Worm (Caenorhabditis elegans) whole organism, L3 larva: ENCODE data around the gene pgph-3.

ENCODE experiments used
- R02D3.7 ChIP-seq: fragments of 150-350 bp; optimal IDR thresholded peaks from 2 replicates; lab custom pipeline; 2014; ENCODE audit warnings: missing biosample characterization, missing genetic modification characterization
- ZK546.5 ChIP-seq: sonication (generic microtip); optimal IDR thresholded peaks from 2 replicates; lab custom pipeline; 2017; ENCODE audit warnings: missing biosample characterization, missing genetic modification characterization
- aly-2 ChIP-seq: fragments of 150-350 bp; optimal IDR thresholded peaks from 2 replicates; lab custom pipeline; 2014; ENCODE audit warnings: missing biosample characterization, missing genetic modification characterization
- ama-1 ChIP-seq: fragments of 150-350 bp; optimal IDR thresholded peaks from 2 replicates; lab custom pipeline; 2018
- ceh-16 ChIP-seq: sonication (generic microtip); optimal IDR thresholded peaks from 2 replicates; lab custom pipeline; 2017; ENCODE audit warnings: missing biosample characterization, missing genetic modification characterization
- ceh-28 ChIP-seq: fragments of 150-350 bp; optimal IDR thresholded peaks from 2 replicates; lab custom pipeline; 2014; ENCODE audit warnings: missing biosample characterization, missing genetic modification reagents, missing genetic modification characterization
- ceh-82 ChIP-seq: fragments of 150-350 bp; optimal IDR thresholded peaks from 2 replicates; lab custom pipeline; 2014; ENCODE audit warnings: missing biosample characterization, missing genetic modification characterization
- ceh-9 ChIP-seq: sonication (generic microtip); optimal IDR thresholded peaks from 2 replicates; lab custom pipeline; 2018; ENCODE audit warnings: missing biosample characterization, missing genetic modification characterization
- daf-12 ChIP-seq: fragments of 150-350 bp; optimal IDR thresholded peaks from 2 replicates; lab custom pipeline; 2014; ENCODE audit warnings: missing biosample characterization, missing genetic modification reagents, missing genetic modification characterization
- egl-27 ChIP-seq: sonication (generic microtip); optimal IDR thresholded peaks from 4 replicates; lab custom pipeline; 2017; ENCODE audit warnings: missing biosample characterization, missing genetic modification reagents, missing genetic modification characterization
- egl-5 ChIP-seq: fragments of 150-350 bp; optimal IDR thresholded peaks from 2 replicates; lab custom pipeline; 2017; ENCODE audit warnings: missing biosample characterization, missing genetic modification reagents, missing genetic modification characterization, inconsistent platforms
- elt-1 ChIP-seq: fragments of 150-350 bp; optimal IDR thresholded peaks from 2 replicates; lab custom pipeline; 2014; ENCODE audit warnings: missing biosample characterization, missing genetic modification characterization
- elt-2 ChIP-seq: sonication (generic microtip); optimal IDR thresholded peaks from 2 replicates; lab custom pipeline; 2016; ENCODE audit warnings: missing genetic modification reagents, mild to moderate bottlenecking, missing genetic modification characterization, missing compliant biosample characterization
- elt-3 ChIP-seq, 3 experiments: fragments of 150-350 bp in 1 of 3; sonication (generic microtip) in 2 of 3; optimal IDR thresholded peaks; 2 replicates in 2 of 3; 4 replicates in 1 of 3; lab custom pipeline; 2014 to 2017; ENCODE audit warnings: missing biosample characterization in 3 of 3, missing genetic modification characterization in 3 of 3
- eor-1 ChIP-seq, 2 experiments: fragments of 150-350 bp; optimal IDR thresholded peaks; 2 replicates each; lab custom pipeline; 2014 to 2018; ENCODE audit warnings: missing biosample characterization in 2 of 2, missing genetic modification characterization in 2 of 2
- fkh-10 ChIP-seq: sonication (generic microtip); optimal IDR thresholded peaks from 2 replicates; lab custom pipeline; 2017; ENCODE audit warnings: missing biosample characterization, missing genetic modification reagents, missing genetic modification characterization
- fkh-2 ChIP-seq: fragments of 150-350 bp; optimal IDR thresholded peaks from 2 replicates; lab custom pipeline; 2014; ENCODE audit warnings: missing biosample characterization, missing genetic modification reagents, missing genetic modification characterization
- fos-1 ChIP-seq: fragments of 150-350 bp; optimal IDR thresholded peaks from 2 replicates; lab custom pipeline; 2014; ENCODE audit warnings: missing biosample characterization, missing genetic modification characterization
- hmg-11 ChIP-seq: sonication (generic microtip); optimal IDR thresholded peaks from 2 replicates; lab custom pipeline; 2016; ENCODE audit warnings: missing genetic modification characterization, missing compliant biosample characterization
- jun-1 ChIP-seq: fragments of 150-350 bp; optimal IDR thresholded peaks from 2 replicates; lab custom pipeline; 2014; ENCODE audit warnings: missing biosample characterization, missing genetic modification reagents, missing genetic modification characterization
- lin-15B ChIP-seq: fragments of 150-350 bp; optimal IDR thresholded peaks from 2 replicates; lab custom pipeline; 2014; ENCODE audit warnings: missing biosample characterization, missing genetic modification characterization
- lin-39 ChIP-seq: fragments of 150-350 bp; optimal IDR thresholded peaks from 2 replicates; lab custom pipeline; 2018; ENCODE audit warnings: missing biosample characterization, missing genetic modification reagents, missing genetic modification characterization
- lsy-12 ChIP-seq: sonication (generic microtip); optimal IDR thresholded peaks from 2 replicates; lab custom pipeline; 2016; ENCODE audit warnings: mild to moderate bottlenecking, missing genetic modification characterization, missing compliant biosample characterization
- mdl-1 ChIP-seq: fragments of 150-350 bp; optimal IDR thresholded peaks from 2 replicates; lab custom pipeline; 2014; ENCODE audit warnings: missing biosample characterization, missing genetic modification characterization
- mml-1 ChIP-seq: fragments of 150-350 bp; sonication (generic microtip); optimal IDR thresholded peaks from 3 replicates; lab custom pipeline; 2014; ENCODE audit warnings: missing biosample characterization, missing genetic modification characterization
- nfya-1 ChIP-seq: sonication (generic microtip); optimal IDR thresholded peaks from 2 replicates; lab custom pipeline; 2017; ENCODE audit warnings: missing genetic modification characterization, mild to moderate bottlenecking, missing compliant biosample characterization, antibody characterized with exemption, moderate library complexity; ENCODE audit not compliant: insufficient read depth
- nhr-11 ChIP-seq: fragments of 150-350 bp; optimal IDR thresholded peaks from 2 replicates; lab custom pipeline; 2014; ENCODE audit warnings: missing biosample characterization, missing genetic modification characterization
- nhr-12 ChIP-seq: fragments of 150-350 bp; optimal IDR thresholded peaks from 2 replicates; lab custom pipeline; 2014; ENCODE audit warnings: missing biosample characterization, missing genetic modification characterization
- nhr-23 ChIP-seq: fragments of 150-350 bp; optimal IDR thresholded peaks from 2 replicates; lab custom pipeline; 2014; ENCODE audit warnings: missing biosample characterization, missing genetic modification reagents, missing genetic modification characterization
- nhr-237 ChIP-seq: fragments of 150-350 bp; optimal IDR thresholded peaks from 2 replicates; lab custom pipeline; 2014; ENCODE audit warnings: missing biosample characterization, missing genetic modification characterization
- nhr-25 ChIP-seq: sonication (generic microtip); optimal IDR thresholded peaks from 2 replicates; lab custom pipeline; 2017; ENCODE audit warnings: missing biosample characterization, missing genetic modification characterization
- nhr-28 ChIP-seq: fragments of 150-350 bp; optimal IDR thresholded peaks from 2 replicates; lab custom pipeline; 2014; ENCODE audit warnings: missing biosample characterization, missing genetic modification characterization
- nhr-43 ChIP-seq: sonication (generic microtip); optimal IDR thresholded peaks from 2 replicates; lab custom pipeline; 2016; ENCODE audit warnings: mild to moderate bottlenecking, missing genetic modification characterization, missing compliant biosample characterization; ENCODE audit not compliant: poor library complexity, severe bottlenecking
- nhr-67 ChIP-seq: fragments of 150-350 bp; optimal IDR thresholded peaks from 2 replicates; lab custom pipeline; 2014; ENCODE audit warnings: missing biosample characterization, missing genetic modification characterization
- nhr-76 ChIP-seq: fragments of 150-350 bp; sonication (generic microtip); optimal IDR thresholded peaks from 5 replicates; lab custom pipeline; 2014; ENCODE audit warnings: missing biosample characterization, missing genetic modification characterization
- nhr-77 ChIP-seq: fragments of 150-350 bp; optimal IDR thresholded peaks from 2 replicates; lab custom pipeline; 2014; ENCODE audit warnings: missing biosample characterization, missing genetic modification characterization
- pha-4 ChIP-seq: fragments of 150-350 bp; optimal IDR thresholded peaks from 2 replicates; lab custom pipeline; 2014; ENCODE audit warnings: missing biosample characterization, missing genetic modification reagents, missing genetic modification characterization
- pqm-1 ChIP-seq: fragments of 150-350 bp; optimal IDR thresholded peaks from 2 replicates; lab custom pipeline; 2017; ENCODE audit warnings: missing biosample characterization, missing genetic modification characterization, inconsistent platforms
- sea-2 ChIP-seq: fragments of 150-350 bp; sonication (generic microtip); optimal IDR thresholded peaks from 4 replicates; lab custom pipeline; 2014; ENCODE audit warnings: missing biosample characterization, missing genetic modification reagents, missing genetic modification characterization
- skn-1 ChIP-seq: fragments of 150-350 bp; optimal IDR thresholded peaks from 2 replicates; lab custom pipeline; 2014; ENCODE audit warnings: missing biosample characterization, missing genetic modification characterization
- snpc-4 ChIP-seq: fragments of 150-350 bp; optimal IDR thresholded peaks from 2 replicates; lab custom pipeline; 2014; ENCODE audit warnings: missing biosample characterization, missing genetic modification characterization
- tbx-2 ChIP-seq: sonication (generic microtip); optimal IDR thresholded peaks from 2 replicates; lab custom pipeline; 2016; ENCODE audit warnings: mild to moderate bottlenecking, missing genetic modification characterization, missing compliant biosample characterization
- unc-39 ChIP-seq: sonication (generic microtip); optimal IDR thresholded peaks from 4 replicates; lab custom pipeline; 2017; ENCODE audit warnings: missing biosample characterization, missing genetic modification characterization
- unc-62 ChIP-seq: fragments of 150-350 bp; sonication (generic microtip); optimal IDR thresholded peaks from 4 replicates; lab custom pipeline; 2014; ENCODE audit warnings: missing biosample characterization, missing genetic modification reagents, missing genetic modification characterization
- zag-1 ChIP-seq: fragments of 150-350 bp; optimal IDR thresholded peaks from 2 replicates; lab custom pipeline; 2014; ENCODE audit warnings: missing biosample characterization, missing genetic modification characterization
- ztf-11 ChIP-seq: fragments of 150-350 bp; optimal IDR thresholded peaks from 2 replicates; lab custom pipeline; 2014; ENCODE audit warnings: missing biosample characterization, missing genetic modification characterization
- ztf-4 ChIP-seq: fragments of 150-350 bp; optimal IDR thresholded peaks from 2 replicates; lab custom pipeline; 2014; ENCODE audit warnings: missing biosample characterization, missing genetic modification characterization

pgph-3 gene

DNA sequence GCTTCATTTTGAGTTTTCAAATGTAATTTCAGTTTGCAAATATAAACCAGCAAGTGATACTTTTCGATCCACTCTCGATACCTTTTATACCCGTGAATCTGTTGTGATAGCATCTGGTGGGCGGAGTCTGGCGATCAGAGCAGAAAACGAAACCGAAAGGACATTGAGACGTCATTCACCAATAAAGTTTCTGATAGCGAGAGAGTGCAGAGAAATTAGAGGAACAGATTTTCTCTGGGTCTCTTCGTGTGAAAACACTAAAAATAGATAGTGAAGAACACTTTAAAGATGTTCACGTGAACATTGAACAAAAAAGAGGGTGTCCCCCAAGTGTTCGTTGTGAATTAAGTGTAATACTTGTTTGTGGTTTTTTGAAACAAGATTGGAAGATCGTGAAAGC, at the start of gene pgph-3:
TSS of gene pgph-3 (minus strand) at position 60 of the 400 bp plus-strand sequence.
- TF ChIP-seq ceh-82 (tag; lab: Kevin White, UChicago) (no peak), eor-1 (tag; optimal IDR thresholded peaks at IDR 0.05; lab: Kevin White, UChicago) (no peak), ceh-28 (tag; lab: Kevin White, UChicago) (peak; percentile 46), fos-1 (no peak), nfya-1 (tag; lab: Kevin White, UChicago) (peak; percentile 68), ztf-11 (no peak), snpc-4 (tag; lab: Kevin White, UChicago) (no peak), nhr-25 (tag; lab: Kevin White, UChicago) (peak; percentile 92), nhr-12 (tag; lab: Kevin White, UChicago) (no peak), ZK546.5 (tag; lab: Kevin White, UChicago) (no peak), ztf-4 (tag; lab: Kevin White, UChicago) (no peak), mdl-1 (tag; lab: Kevin White, UChicago) (peak; percentile 81), sea-2 (GFP tag; lab: Kevin White, UChicago) (no peak), unc-39 (tag; lab: Kevin White, UChicago) (no peak), pqm-1 (tag; lab: Kevin White, UChicago) (peak; percentile 93), lin-15B (no peak), nhr-77 (tag; lab: Kevin White, UChicago) (no peak), nhr-76 (tag; lab: Kevin White, UChicago) (peak; percentile 54), nhr-11 (tag; lab: Kevin White, UChicago) (no peak), elt-2 (tag; lab: Kevin White, UChicago) (peak; percentile 89), unc-62 (GFP tag; lab: Kevin White, UChicago) (no peak), nhr-237 (tag; lab: Kevin White, UChicago) (no peak), zag-1 (tag; lab: Kevin White, UChicago) (no peak), fkh-2 (tag; lab: Kevin White, UChicago) (no peak), nhr-67 (tag; lab: Kevin White, UChicago) (no peak), elt-3 (tag; optimal IDR thresholded peaks at IDR 0.05; lab: Kevin White, UChicago) (peak in 1 of 3 experiments; percentile 72), skn-1 (tag; lab: Kevin White, UChicago) (no peak), lsy-12 (tag; lab: Kevin White, UChicago) (peak; percentile 29), elt-1 (tag; lab: Kevin White, UChicago) (peak; percentile 46), nhr-23 (tag; lab: Kevin White, UChicago) (peak; percentile 93), R02D3.7 (no peak), egl-27 (tag; lab: Kevin White, UChicago) (peak; percentile 62), ceh-16 (tag; lab: Kevin White, UChicago) (no peak), nhr-28 (tag; lab: Kevin White, UChicago) (no peak), hmg-11 (tag; lab: Kevin White, UChicago) (no peak), nhr-43 (tag; lab: Kevin White, UChicago) (peak; percentile 70), ceh-9 (tag; lab: Kevin White, UChicago) (no peak), egl-5 (tag; lab: Kevin White, UChicago) (peak; percentile 40), tbx-2 (tag; lab: Kevin White, UChicago) (peak; percentile 31), pha-4 (tag; lab: Kevin White, UChicago) (peak; percentile 68), jun-1 (peak; percentile 73), daf-12 (tag; lab: Kevin White, UChicago) (no peak), fkh-10 (GFP tag; lab: Kevin White, UChicago) (no peak), lin-39 (tag; lab: Kevin White, UChicago) (no peak), aly-2 (tag; lab: Kevin White, UChicago) (no peak), mml-1 (tag; lab: Kevin White, UChicago) (no peak), ama-1 (no peak)
- TF ChIP-seq, all 47 proteins: peak for 17
